Fruit fly (Drosophila melanogaster) whole organism, embryonic: ENCODE measurements around the gene CG14400.

Source experiments
- B-H1 ChIP-seq: fragments of 200-800 bp; sonication (Bioruptor generic); IDR thresholded peaks from 3 replicates; pipeline ENCODE4 v1.3.6; 2022; ENCODE audit warnings: missing biosample characterization, missing genetic modification characterization
- CG10147 ChIP-seq: fragments of 200-800 bp; sonication (Bioruptor generic); optimal IDR thresholded peaks from 2 replicates; lab custom pipeline; 2019; ENCODE audit warnings: missing biosample characterization, mild to moderate bottlenecking, missing genetic modification characterization, moderate library complexity
- CG1024 ChIP-seq: fragments of 200-800 bp; sonication (Bioruptor generic); IDR thresholded peaks from 2 replicates; pipeline ENCODE4 v1.3.6; 2022; ENCODE audit warnings: missing biosample characterization, missing genetic modification characterization
- CG10267 ChIP-seq: fragments of 200-800 bp; sonication (Bioruptor generic); optimal IDR thresholded peaks from 2 replicates; lab custom pipeline; 2018; ENCODE audit warnings: missing biosample characterization, mild to moderate bottlenecking, missing genetic modification characterization, moderate library complexity
- CG10321 ChIP-seq: fragments of 200-800 bp; sonication (Bioruptor generic); IDR thresholded peaks from 2 replicates; pipeline ENCODE4 v1.3.6; 2022; ENCODE audit warnings: missing biosample characterization, missing genetic modification characterization
- CG10979 ChIP-seq: fragments of 200-800 bp; sonication (Bioruptor generic); optimal IDR thresholded peaks from 2 replicates; lab custom pipeline; 2018; ENCODE audit warnings: missing biosample characterization, mild to moderate bottlenecking, missing genetic modification characterization, moderate library complexity
- CG12219 ChIP-seq: fragments of 200-800 bp; sonication (Bioruptor generic); optimal IDR thresholded peaks from 3 replicates; lab custom pipeline; 2018; ENCODE audit warnings: missing biosample characterization, mild to moderate bottlenecking, missing genetic modification characterization
- CG12236 ChIP-seq: fragments of 200-800 bp; sonication (Bioruptor generic); optimal IDR thresholded peaks from 2 replicates; lab custom pipeline; 2016; ENCODE audit warnings: missing biosample characterization, missing genetic modification characterization
- CG12299 ChIP-seq: fragments of 200-800 bp; sonication (Bioruptor generic); optimal IDR thresholded peaks from 2 replicates; lab custom pipeline; 2018; ENCODE audit warnings: missing biosample characterization, mild to moderate bottlenecking, missing genetic modification characterization
- CG15073 ChIP-seq: fragments of 200-800 bp; sonication (Bioruptor generic); optimal IDR thresholded peaks from 2 replicates; lab custom pipeline; 2016; ENCODE audit warnings: missing biosample characterization, missing genetic modification characterization
- CG17328 ChIP-seq: fragments of 200-800 bp; sonication (Bioruptor generic); IDR thresholded peaks from 2 replicates; pipeline ENCODE4 v1.3.6; 2022; ENCODE audit warnings: missing biosample characterization, missing genetic modification characterization
- CG1792 ChIP-seq: fragments of 200-800 bp; sonication (Bioruptor generic); optimal IDR thresholded peaks from 2 replicates; lab custom pipeline; 2016; ENCODE audit warnings: missing biosample characterization, missing genetic modification characterization
- CG18011 ChIP-seq: fragments of 200-800 bp; sonication (Bioruptor generic); optimal IDR thresholded peaks from 2 replicates; lab custom pipeline; 2017; ENCODE audit warnings: missing biosample characterization, missing genetic modification characterization, mild to moderate bottlenecking, moderate library complexity, missing genotype
- CG18262 ChIP-seq: fragments of 200-800 bp; optimal IDR thresholded peaks from 3 replicates; lab custom pipeline; 2019; ENCODE audit warnings: missing biosample characterization, mild to moderate bottlenecking, missing genetic modification characterization, moderate library complexity
- CG31441 ChIP-seq: fragments of 200-800 bp; sonication (Bioruptor generic); IDR thresholded peaks from 2 replicates; pipeline ENCODE4 v1.3.6; 2022; ENCODE audit warnings: missing biosample characterization, missing genetic modification characterization
- CG3281 ChIP-seq: fragments of 200-800 bp; sonication (Bioruptor generic); optimal IDR thresholded peaks from 3 replicates; lab custom pipeline; 2017; ENCODE audit warnings: missing biosample characterization, mild to moderate bottlenecking, missing genetic modification characterization
- CG6683 ChIP-seq: fragments of 200-800 bp; sonication (Bioruptor generic); optimal IDR thresholded peaks from 2 replicates; lab custom pipeline; 2017; ENCODE audit warnings: missing biosample characterization, mild to moderate bottlenecking, missing genetic modification characterization, missing genetic modification reagents
- CG7271 ChIP-seq: fragments of 200-800 bp; sonication (Bioruptor generic); optimal IDR thresholded peaks from 2 replicates; lab custom pipeline; 2018; ENCODE audit warnings: missing biosample characterization, mild to moderate bottlenecking, missing genetic modification characterization, moderate library complexity
- CG7839 ChIP-seq: fragments of 200-800 bp; sonication (Bioruptor generic); optimal IDR thresholded peaks from 3 replicates; lab custom pipeline; 2018; ENCODE audit warnings: missing biosample characterization, mild to moderate bottlenecking, missing genetic modification characterization, moderate library complexity
- CG9727 ChIP-seq: fragments of 200-800 bp; sonication (Bioruptor generic); optimal IDR thresholded peaks from 3 replicates; lab custom pipeline; 2017; ENCODE audit warnings: missing biosample characterization, mild to moderate bottlenecking, missing genetic modification characterization
- CG9932 ChIP-seq: fragments of 200-800 bp; sonication (Bioruptor generic); IDR thresholded peaks from 2 replicates; pipeline ENCODE4 v1.3.6; 2022; ENCODE audit warnings: missing biosample characterization, missing genetic modification characterization
- Deaf1 ChIP-seq: fragments of 200-800 bp; optimal IDR thresholded peaks from 3 replicates; lab custom pipeline; 2019; ENCODE audit warnings: missing biosample characterization, mild to moderate bottlenecking, missing genetic modification characterization, moderate library complexity
- Hey ChIP-seq: fragments of 200-800 bp; sonication (Bioruptor generic); optimal IDR thresholded peaks from 3 replicates; lab custom pipeline; 2018; ENCODE audit warnings: missing biosample characterization, mild to moderate bottlenecking, missing genetic modification characterization
- MBD-R2 ChIP-seq: fragments of 200-800 bp; sonication (Bioruptor generic); IDR thresholded peaks from 2 replicates; pipeline ENCODE4 v1.3.6; 2022; ENCODE audit warnings: missing biosample characterization, missing genetic modification characterization
- Med ChIP-seq: fragments of 200-800 bp; sonication (Bioruptor generic); peaks from one replicate; lab custom pipeline; 2016; ENCODE audit warnings: missing biosample characterization, missing genetic modification characterization, mild to moderate bottlenecking, inconsistent platforms, moderate library complexity
- Oli ChIP-seq: fragments of 200-800 bp; sonication (Bioruptor generic); optimal IDR thresholded peaks from 2 replicates; lab custom pipeline; 2018; ENCODE audit warnings: missing biosample characterization, mild to moderate bottlenecking, missing genetic modification characterization, moderate library complexity
- Optix ChIP-seq: fragments of 200-800 bp; sonication (Bioruptor generic); IDR thresholded peaks from 3 replicates; pipeline ENCODE4 v1.3.6; 2022; ENCODE audit warnings: missing biosample characterization, missing genetic modification characterization
- Rfx ChIP-seq: fragments of 200-800 bp; sonication (Bioruptor generic); IDR thresholded peaks from 2 replicates; pipeline ENCODE4 v1.3.6; 2022; ENCODE audit warnings: missing biosample characterization, missing genetic modification characterization
- Sox100B ChIP-seq: fragments of 200-800 bp; sonication (Bioruptor generic); optimal IDR thresholded peaks from 3 replicates; lab custom pipeline; 2018; ENCODE audit warnings: missing biosample characterization, mild to moderate bottlenecking, missing genetic modification characterization
- Stat92E ChIP-seq, 3 experiments: fragments of >200 bp in 2 of 3; fragments of 200-800 bp in 1 of 3; sonication (Bioruptor generic) in 1 of 3; optimal IDR thresholded peaks; 2 replicates each; lab custom pipeline; 2017 to 2019; ENCODE audit warnings: missing biosample characterization in 3 of 3, missing genetic modification characterization in 3 of 3, mild to moderate bottlenecking in 1 of 3, moderate library complexity in 1 of 3
- Taf1 ChIP-seq: fragments of 200-800 bp; sonication (Bioruptor generic); IDR thresholded peaks from 2 replicates; pipeline ENCODE4 v1.3.6; 2022; ENCODE audit warnings: missing biosample characterization, missing genetic modification characterization
- Xrp1 ChIP-seq: fragments of 200-800 bp; sonication (Bioruptor generic); IDR thresholded peaks from 2 replicates; pipeline ENCODE4 v1.3.6; 2022; ENCODE audit warnings: missing biosample characterization, missing genetic modification characterization
- br ChIP-seq: fragments of >200 bp; optimal IDR thresholded peaks from 2 replicates; lab custom pipeline; 2017
- da ChIP-seq: fragments of 200-800 bp; sonication (Bioruptor generic); optimal IDR thresholded peaks from 2 replicates; lab custom pipeline; 2016; ENCODE audit warnings: missing biosample characterization, missing genetic modification characterization
- esg ChIP-seq: fragments of 200-800 bp; sonication (Bioruptor generic); conservative IDR thresholded peaks from 2 replicates; pipeline ENCODE4 v1.3.6; 2022; ENCODE audit warnings: missing biosample characterization, missing genetic modification characterization
- gcm ChIP-seq: fragments of 200-800 bp; sonication (Bioruptor generic); optimal IDR thresholded peaks from 2 replicates; lab custom pipeline; 2019; ENCODE audit warnings: missing biosample characterization, mild to moderate bottlenecking, missing genetic modification characterization, moderate library complexity
- grau ChIP-seq: fragments of 200-800 bp; optimal IDR thresholded peaks from 3 replicates; lab custom pipeline; 2019; ENCODE audit warnings: missing biosample characterization, mild to moderate bottlenecking, missing genetic modification characterization, moderate library complexity
- grn ChIP-seq: fragments of 200-800 bp; sonication (Bioruptor generic); optimal IDR thresholded peaks from 3 replicates; lab custom pipeline; 2017; ENCODE audit warnings: missing biosample characterization, missing genetic modification characterization
- mirr ChIP-seq: fragments of 200-800 bp; sonication (Bioruptor generic); optimal IDR thresholded peaks from 3 replicates; lab custom pipeline; 2018; ENCODE audit warnings: missing biosample characterization, mild to moderate bottlenecking, missing genetic modification characterization
- onecut ChIP-seq: fragments of 200-800 bp; sonication (Bioruptor generic); IDR thresholded peaks from 2 replicates; pipeline ENCODE4 v1.3.6; 2022; ENCODE audit warnings: missing biosample characterization, missing genetic modification characterization
- pan ChIP-seq, 4 experiments: fragments of >200 bp in 3 of 4; fragments of 200-800 bp in 1 of 4; sonication (Bioruptor generic) in 1 of 4; optimal IDR thresholded peaks in 3 of 4; IDR thresholded peaks in 1 of 4; 2 replicates each; pipeline versions ENCODE4 v1.3.6 to Lab custom; 2017 to 2022; ENCODE audit warnings: missing biosample characterization in 2 of 4, missing genetic modification characterization in 2 of 4, mixed read lengths in 1 of 4
- pum ChIP-seq: fragments of 200-800 bp; sonication (Bioruptor generic); optimal IDR thresholded peaks from 2 replicates; lab custom pipeline; 2016; ENCODE audit warnings: missing biosample characterization, missing genetic modification characterization
- pzg ChIP-seq: fragments of 200-800 bp; sonication (Bioruptor generic); optimal IDR thresholded peaks from 3 replicates; lab custom pipeline; 2018; ENCODE audit warnings: missing biosample characterization, mild to moderate bottlenecking, missing genetic modification characterization, moderate library complexity
- ranshi ChIP-seq: fragments of 200-800 bp; sonication (Bioruptor generic); IDR thresholded peaks from 2 replicates; pipeline ENCODE4 v1.3.6; 2022; ENCODE audit warnings: missing biosample characterization, missing genetic modification characterization
- sens-2 ChIP-seq: fragments of 200-800 bp; sonication (Bioruptor generic); IDR thresholded peaks from 2 replicates; pipeline ENCODE4 v1.3.6; 2022; ENCODE audit warnings: missing biosample characterization, missing genetic modification characterization
- sisA ChIP-seq: fragments of 200-800 bp; sonication (Bioruptor generic); IDR thresholded peaks from 2 replicates; pipeline ENCODE4 v1.3.6; 2022; ENCODE audit warnings: missing biosample characterization, missing genetic modification characterization
- so ChIP-seq: fragments of 200-800 bp; sonication (Bioruptor generic); IDR thresholded peaks from 3 replicates; pipeline ENCODE4 v1.3.6; 2022; ENCODE audit warnings: missing biosample characterization, missing genetic modification characterization
- tll ChIP-seq, 2 experiments: fragments of 200-800 bp in 1 of 2; fragments of >200 bp in 1 of 2; sonication (Bioruptor generic) in 1 of 2; optimal IDR thresholded peaks; 2 replicates each; lab custom pipeline; 2017 to 2019; ENCODE audit warnings: missing biosample characterization in 2 of 2, missing genetic modification characterization in 2 of 2, mild to moderate bottlenecking in 1 of 2, moderate library complexity in 1 of 2

The CG14400 gene

DNA sequence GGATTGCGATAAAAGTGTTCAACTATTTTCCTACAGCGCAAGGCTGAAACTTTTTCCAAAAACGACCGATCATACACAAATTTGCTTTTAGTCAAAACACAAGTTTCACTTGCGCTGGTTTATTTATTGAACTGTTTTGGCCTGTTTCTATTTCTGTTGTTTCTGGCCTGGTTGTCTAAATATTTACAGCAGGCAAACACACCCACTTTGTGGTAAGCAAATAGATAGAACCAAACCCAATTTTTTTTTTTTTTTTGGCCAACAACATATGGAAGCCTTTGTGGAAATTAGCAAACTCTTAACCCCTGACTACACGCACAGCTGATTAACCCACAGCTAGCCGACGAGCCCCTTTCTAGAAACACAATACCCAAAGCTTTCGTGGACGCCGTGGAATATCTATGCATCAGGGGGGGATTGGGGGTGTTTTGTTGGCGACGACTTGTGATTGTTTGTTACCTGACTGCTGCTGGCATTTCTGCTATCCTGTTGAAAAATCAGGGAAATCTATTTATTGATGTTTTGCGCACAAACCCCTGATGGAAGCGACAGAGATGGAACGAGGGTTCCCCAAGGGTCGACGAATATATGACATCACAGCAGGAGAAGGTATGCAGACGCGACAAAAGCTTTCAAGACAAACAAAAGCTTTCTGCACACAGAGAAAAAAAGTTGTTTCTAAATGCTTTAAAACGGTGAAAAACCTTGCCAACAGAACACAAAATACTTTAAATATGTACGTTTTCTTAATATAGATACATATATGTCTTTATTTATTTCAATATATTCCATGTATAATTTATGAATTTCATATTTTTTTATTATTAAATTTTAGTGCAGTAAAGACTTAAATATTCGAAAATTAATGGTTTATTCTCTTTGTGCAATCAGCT, 49.8 kb downstream of the CG14400 start (continued):
- TF ChIP-seq CG12299 (tag; lab: Kevin White, UChicago) (peak; percentile 46), sens-2 (GFP tag; lab: Robert Waterston, UW) (no peak), CG10979 (tag; lab: Kevin White, UChicago) (peak; percentile 50), Optix (GFP tag; lab: Robert Waterston, UW) (0 out of 3 replicates have a peak, but pooled peaks have one; percentile 10), sisA (peak; percentile 13; the same call in 1 of the 2 replicates), esg (GFP tag; lab: Robert Waterston, UW) (peak; percentile 53), CG7271 (tag; lab: Kevin White, UChicago) (peak; percentile 1), mirr (GFP tag; lab: Kevin White, UChicago) (peak; percentile 61), br (lab: Kevin White, UChicago) (no peak), grau (tag; lab: Kevin White, UChicago) (peak; percentile 67), gcm (GFP tag; lab: Kevin White, UChicago) (peak; percentile 0), ranshi (GFP tag; lab: Robert Waterston, UW) (peak; percentile 26; the same call in 1 of the 2 replicates), so (peak; percentile 50; the same call in 1 of the 3 replicates), CG1024 (GFP tag; lab: Robert Waterston, UW) (no peak), CG1792 (GFP tag; lab: Kevin White, UChicago) (peak; percentile 17), CG6683 (peak; percentile 13), CG10321 (GFP tag; lab: Robert Waterston, UW) (0 out of 2 replicates have a peak, but pooled peaks have one; percentile 3), Med (GFP tag; lab: Kevin White, UChicago) (peak; percentile 88), Deaf1 (tag; lab: Kevin White, UChicago) (peak; percentile 63), CG10267 (tag; lab: Kevin White, UChicago) (peak; percentile 43), CG12236 (GFP tag; lab: Kevin White, UChicago) (no peak), CG17328 (GFP tag; lab: Robert Waterston, UW) (peak; percentile 41), da (no peak), Hey (tag; lab: Kevin White, UChicago) (peak; percentile 25), CG7839 (tag; lab: Kevin White, UChicago) (peak; percentile 63), MBD-R2 (peak; percentile 18; the same call in 1 of the 2 replicates), Taf1 (GFP tag; lab: Robert Waterston, UW) (no peak), Oli (tag; lab: Kevin White, UChicago) (peak; percentile 40), pum (no peak), CG31441 (GFP tag; lab: Robert Waterston, UW) (peak; percentile 53), Stat92E (GFP tag; optimal IDR thresholded peaks at IDR 0.05; lab: Kevin White, UChicago) (no peak), Sox100B (GFP tag; lab: Kevin White, UChicago) (peak; percentile 45), pzg (GFP tag; lab: Kevin White, UChicago) (no peak), tll (GFP tag; optimal IDR thresholded peaks at IDR 0.05; lab: Kevin White, UChicago) (no peak), CG15073 (GFP tag; lab: Kevin White, UChicago) (no peak), Rfx (GFP tag; lab: Robert Waterston, UW) (peak; percentile 65), CG10147 (GFP tag; lab: Kevin White, UChicago) (peak; percentile 27), B-H1 (GFP tag; lab: Robert Waterston, UW) (peak; percentile 24; the same call in 1 of the 3 replicates), CG18262 (tag; lab: Kevin White, UChicago) (peak; percentile 39), onecut (peak; percentile 95), CG3281 (GFP tag; lab: Kevin White, UChicago) (peak; percentile 61), CG18011 (peak; percentile 52), CG9932 (GFP tag; lab: Robert Waterston, UW) (peak; percentile 13; the same call in 1 of the 2 replicates), CG9727 (peak; percentile 58), CG12219 (GFP tag; lab: Kevin White, UChicago) (peak; percentile 36), grn (GFP tag; lab: Kevin White, UChicago) (no peak), pan (optimal IDR thresholded peaks at IDR 0.05; lab: Kevin White, UChicago) (no peak), pan (GFP tag; optimal IDR thresholded peaks at IDR 0.05 in 1 of 2, IDR thresholded peaks at IDR 0.05 in 1 of 2) (peak in 1 of 2 experiments; percentile 80), Xrp1 (GFP tag; lab: Robert Waterston, UW) (peak; percentile 69)
